Fruit fly (Drosophila melanogaster) whole organism, embryonic: ENCODE results near the gene Vps53.
A peak's percentile ranks its signal among the peaks of the same experiment; 100 is the strongest.

Source experiments
- Aef1 ChIP-seq: fragments of 200-800 bp; sonication (Bioruptor generic); IDR thresholded peaks from 3 replicates; pipeline ENCODE4 v1.3.6; 2022; ENCODE audit warnings: missing biosample characterization, missing genetic modification characterization
- Atf3 ChIP-seq: fragments of 200-800 bp; sonication (Bioruptor generic); optimal IDR thresholded peaks from 3 replicates; lab custom pipeline; 2016; ENCODE audit warnings: missing biosample characterization, missing genetic modification characterization
- Bdp1 ChIP-seq: fragments of 200-800 bp; sonication (Bioruptor generic); optimal IDR thresholded peaks from 3 replicates; lab custom pipeline; 2016; ENCODE audit warnings: missing biosample characterization, missing genetic modification characterization
- CG10959 ChIP-seq: fragments of 200-800 bp; sonication (Bioruptor generic); IDR thresholded peaks from 2 replicates; pipeline ENCODE4 v1.3.6; 2022; ENCODE audit warnings: missing biosample characterization, missing genetic modification characterization
- CG12104 ChIP-seq: fragments of 200-800 bp; sonication (Bioruptor generic); optimal IDR thresholded peaks from 3 replicates; lab custom pipeline; 2016; ENCODE audit warnings: missing biosample characterization, missing genetic modification characterization
- CG12155 ChIP-seq: fragments of 200-800 bp; sonication (Bioruptor generic); optimal IDR thresholded peaks from 3 replicates; lab custom pipeline; 2016; ENCODE audit warnings: missing biosample characterization, missing genetic modification characterization
- CG12299 ChIP-seq: fragments of 200-800 bp; sonication (Bioruptor generic); optimal IDR thresholded peaks from 2 replicates; lab custom pipeline; 2018; ENCODE audit warnings: missing biosample characterization, mild to moderate bottlenecking, missing genetic modification characterization
- CG12769 ChIP-seq: fragments of 200-800 bp; sonication (Bioruptor generic); optimal IDR thresholded peaks from 2 replicates; lab custom pipeline; 2019; ENCODE audit warnings: missing biosample characterization, mild to moderate bottlenecking, missing genetic modification characterization, moderate library complexity
- CG14860 ChIP-seq: fragments of 200-800 bp; sonication (Bioruptor generic); IDR thresholded peaks from 3 replicates; pipeline ENCODE4 v1.3.6; 2022; ENCODE audit warnings: missing biosample characterization, missing genetic modification characterization; ENCODE audit not compliant: partially characterized antibody
- CG15479 ChIP-seq: fragments of 200-800 bp; sonication (Bioruptor generic); optimal IDR thresholded peaks from 3 replicates; lab custom pipeline; 2019; ENCODE audit warnings: missing biosample characterization, mild to moderate bottlenecking, missing genetic modification characterization, moderate library complexity
- CG16863 ChIP-seq: fragments of 200-800 bp; sonication (Bioruptor generic); optimal IDR thresholded peaks from 3 replicates; lab custom pipeline; 2016; ENCODE audit warnings: missing biosample characterization, missing genetic modification characterization
- CG17829 ChIP-seq: fragments of 200-800 bp; optimal IDR thresholded peaks from 2 replicates; lab custom pipeline; 2019; ENCODE audit warnings: missing biosample characterization, mild to moderate bottlenecking, missing genetic modification characterization, moderate library complexity
- CG2120 ChIP-seq: fragments of 200-800 bp; sonication (Bioruptor generic); optimal IDR thresholded peaks from 3 replicates; lab custom pipeline; 2016; ENCODE audit warnings: missing biosample characterization, missing genetic modification characterization
- CG2875 ChIP-seq: fragments of 200-800 bp; sonication (Bioruptor generic); optimal IDR thresholded peaks from 2 replicates; lab custom pipeline; 2017; ENCODE audit warnings: missing biosample characterization, mild to moderate bottlenecking, missing genetic modification characterization, missing genetic modification reagents
- CG31365 ChIP-seq: fragments of 200-800 bp; sonication (Bioruptor generic); optimal IDR thresholded peaks from 2 replicates; lab custom pipeline; 2018; ENCODE audit warnings: missing biosample characterization, mild to moderate bottlenecking, missing genetic modification characterization
- CG3163 ChIP-seq: fragments of 200-800 bp; sonication (Bioruptor generic); optimal IDR thresholded peaks from 3 replicates; lab custom pipeline; 2016; ENCODE audit warnings: missing biosample characterization, missing genetic modification characterization
- CG34376 ChIP-seq: fragments of 200-800 bp; sonication (Bioruptor generic); optimal IDR thresholded peaks from 2 replicates; lab custom pipeline; 2018; ENCODE audit warnings: missing biosample characterization, mild to moderate bottlenecking, missing genetic modification characterization
- CG4282 ChIP-seq: fragments of 200-800 bp; sonication (Bioruptor generic); optimal IDR thresholded peaks from 2 replicates; lab custom pipeline; 2016; ENCODE audit warnings: missing biosample characterization, missing genetic modification characterization
- CG4360 ChIP-seq: fragments of 200-800 bp; sonication (Bioruptor generic); IDR thresholded peaks from 2 replicates; pipeline ENCODE4 v1.3.6; 2022; ENCODE audit warnings: missing biosample characterization, missing genetic modification characterization
- CG5180 ChIP-seq: fragments of 200-800 bp; sonication (Bioruptor generic); optimal IDR thresholded peaks from 3 replicates; lab custom pipeline; 2017; ENCODE audit warnings: missing biosample characterization, missing genetic modification characterization, mild to moderate bottlenecking, moderate library complexity, missing genetic modification reagents
- CG6791 ChIP-seq: fragments of 200-800 bp; sonication (Bioruptor generic); IDR thresholded peaks from 3 replicates; pipeline ENCODE4 v1.3.6; 2022; ENCODE audit warnings: missing biosample characterization, missing genetic modification characterization; ENCODE audit not compliant: partially characterized antibody
- CG6813 ChIP-seq: fragments of 200-800 bp; sonication (Bioruptor generic); optimal IDR thresholded peaks from 2 replicates; lab custom pipeline; 2017; ENCODE audit warnings: missing biosample characterization, missing genetic modification characterization, mild to moderate bottlenecking, moderate library complexity, missing genetic modification reagents
- CG8281 ChIP-seq: fragments of 200-800 bp; sonication (Bioruptor generic); optimal IDR thresholded peaks from 2 replicates; lab custom pipeline; 2018; ENCODE audit warnings: missing biosample characterization, mild to moderate bottlenecking, missing genetic modification characterization, moderate library complexity
- CG8478 ChIP-seq: fragments of >200 bp; optimal IDR thresholded peaks from 2 replicates; lab custom pipeline; 2018
- CkIIα-i1 ChIP-seq: fragments of 200-800 bp; sonication (Bioruptor generic); IDR thresholded peaks from 2 replicates; pipeline ENCODE4 v1.3.6; 2022; ENCODE audit warnings: missing biosample characterization, missing genetic modification characterization
- D19A ChIP-seq: fragments of 200-800 bp; optimal IDR thresholded peaks from 3 replicates; lab custom pipeline; 2019; ENCODE audit warnings: missing biosample characterization, mild to moderate bottlenecking, missing genetic modification characterization, moderate library complexity
- Fer3 ChIP-seq: fragments of 200-800 bp; sonication (Bioruptor generic); optimal IDR thresholded peaks from 2 replicates; lab custom pipeline; 2018; ENCODE audit warnings: missing biosample characterization, mild to moderate bottlenecking, missing genetic modification characterization, moderate library complexity
- Hey ChIP-seq: fragments of 200-800 bp; sonication (Bioruptor generic); optimal IDR thresholded peaks from 3 replicates; lab custom pipeline; 2018; ENCODE audit warnings: missing biosample characterization, mild to moderate bottlenecking, missing genetic modification characterization
- Meics ChIP-seq: fragments of 200-800 bp; sonication (Bioruptor generic); optimal IDR thresholded peaks from 2 replicates; lab custom pipeline; 2017; ENCODE audit warnings: missing biosample characterization, mild to moderate bottlenecking, missing genetic modification characterization
- Poxn ChIP-seq: fragments of 200-800 bp; sonication (Bioruptor generic); IDR thresholded peaks from 2 replicates; pipeline ENCODE4 v1.3.6; 2022; ENCODE audit warnings: missing biosample characterization, missing genetic modification characterization
- Ptx1 ChIP-seq: fragments of 200-800 bp; sonication (Bioruptor generic); IDR thresholded peaks from 2 replicates; pipeline ENCODE4 v1.3.6; 2022; ENCODE audit warnings: missing biosample characterization, missing genetic modification characterization
- Taf1 ChIP-seq: fragments of 200-800 bp; sonication (Bioruptor generic); IDR thresholded peaks from 2 replicates; pipeline ENCODE4 v1.3.6; 2022; ENCODE audit warnings: missing biosample characterization, missing genetic modification characterization
- abd-A ChIP-seq: fragments of 200-800 bp; sonication (Bioruptor generic); optimal IDR thresholded peaks from 3 replicates; lab custom pipeline; 2019; ENCODE audit warnings: missing biosample characterization, mild to moderate bottlenecking, missing genetic modification characterization, moderate library complexity
- ato ChIP-seq: fragments of 200-800 bp; sonication (Bioruptor generic); IDR thresholded peaks from 2 replicates; pipeline ENCODE4 v1.3.6; 2022; ENCODE audit warnings: missing biosample characterization, missing genetic modification characterization; ENCODE audit not compliant: partially characterized antibody
- cg ChIP-seq: fragments of 200-800 bp; sonication (Bioruptor generic); optimal IDR thresholded peaks from 3 replicates; lab custom pipeline; 2019; ENCODE audit warnings: missing biosample characterization, mild to moderate bottlenecking, missing genetic modification characterization, moderate library complexity
- chinmo ChIP-seq: fragments of 200-800 bp; sonication (Bioruptor generic); IDR thresholded peaks from 4 replicates; pipeline ENCODE4 v1.3.6; 2022; ENCODE audit warnings: missing biosample characterization, missing genetic modification characterization; ENCODE audit not compliant: partially characterized antibody
- disco-r ChIP-seq: fragments of 200-800 bp; sonication (Bioruptor generic); optimal IDR thresholded peaks from 2 replicates; lab custom pipeline; 2016; ENCODE audit warnings: missing biosample characterization, missing genetic modification characterization
- ftz-f1 ChIP-seq: fragments of 200-800 bp; sonication (Bioruptor generic); optimal IDR thresholded peaks from 2 replicates; lab custom pipeline; 2016; ENCODE audit warnings: missing biosample characterization, missing genetic modification characterization
- gem ChIP-seq: fragments of 200-800 bp; sonication (Bioruptor generic); optimal IDR thresholded peaks from 2 replicates; lab custom pipeline; 2019; ENCODE audit warnings: missing biosample characterization, mild to moderate bottlenecking, missing genetic modification characterization, moderate library complexity
- grn ChIP-seq: fragments of 200-800 bp; sonication (Bioruptor generic); optimal IDR thresholded peaks from 3 replicates; lab custom pipeline; 2017; ENCODE audit warnings: missing biosample characterization, missing genetic modification characterization
- luna ChIP-seq: fragments of 200-800 bp; sonication (Bioruptor generic); optimal IDR thresholded peaks from 2 replicates; lab custom pipeline; 2016; ENCODE audit warnings: missing biosample characterization, missing genetic modification characterization
- mirr ChIP-seq: fragments of 200-800 bp; sonication (Bioruptor generic); optimal IDR thresholded peaks from 3 replicates; lab custom pipeline; 2018; ENCODE audit warnings: missing biosample characterization, mild to moderate bottlenecking, missing genetic modification characterization
- onecut ChIP-seq: fragments of 200-800 bp; sonication (Bioruptor generic); IDR thresholded peaks from 2 replicates; pipeline ENCODE4 v1.3.6; 2022; ENCODE audit warnings: missing biosample characterization, missing genetic modification characterization
- org-1 ChIP-seq: fragments of 200-800 bp; sonication (Bioruptor generic); optimal IDR thresholded peaks from 2 replicates; lab custom pipeline; 2017; ENCODE audit warnings: missing biosample characterization, missing genetic modification characterization
- otp ChIP-seq: fragments of 200-800 bp; sonication (Bioruptor generic); IDR thresholded peaks from 3 replicates; pipeline ENCODE4, ENCODE4 v1.3.6; 2022; ENCODE audit warnings: missing biosample characterization, missing genetic modification characterization
- pros ChIP-seq: fragments of 200-800 bp; sonication (Bioruptor generic); optimal IDR thresholded peaks from 3 replicates; lab custom pipeline; 2019; ENCODE audit warnings: missing biosample characterization, mild to moderate bottlenecking, missing genetic modification characterization, moderate library complexity
- row ChIP-seq: fragments of 200-800 bp; sonication (Bioruptor generic); IDR thresholded peaks from 3 replicates; pipeline ENCODE4 v1.3.6; 2022; ENCODE audit warnings: missing biosample characterization, missing genetic modification characterization
- sens ChIP-seq: fragments of 200-800 bp; sonication (Bioruptor generic); peaks from one replicate; lab custom pipeline; 2016; ENCODE audit warnings: missing biosample characterization, missing genetic modification characterization
- tna ChIP-seq: fragments of 200-800 bp; sonication (Bioruptor generic); IDR thresholded peaks from 2 replicates; pipeline ENCODE4 v1.3.6; 2022; ENCODE audit warnings: missing biosample characterization, missing genetic modification characterization; ENCODE audit not compliant: partially characterized antibody
- vvl ChIP-seq: fragments of 200-800 bp; sonication (Bioruptor generic); IDR thresholded peaks from 2 replicates; pipeline ENCODE4 v1.3.6; 2022; ENCODE audit warnings: missing biosample characterization, missing genetic modification characterization
- zf30C ChIP-seq: fragments of 200-800 bp; sonication (Bioruptor generic); optimal IDR thresholded peaks from 3 replicates; lab custom pipeline; 2018; ENCODE audit warnings: missing biosample characterization, mild to moderate bottlenecking, missing genetic modification characterization

The Vps53 gene

DNA sequence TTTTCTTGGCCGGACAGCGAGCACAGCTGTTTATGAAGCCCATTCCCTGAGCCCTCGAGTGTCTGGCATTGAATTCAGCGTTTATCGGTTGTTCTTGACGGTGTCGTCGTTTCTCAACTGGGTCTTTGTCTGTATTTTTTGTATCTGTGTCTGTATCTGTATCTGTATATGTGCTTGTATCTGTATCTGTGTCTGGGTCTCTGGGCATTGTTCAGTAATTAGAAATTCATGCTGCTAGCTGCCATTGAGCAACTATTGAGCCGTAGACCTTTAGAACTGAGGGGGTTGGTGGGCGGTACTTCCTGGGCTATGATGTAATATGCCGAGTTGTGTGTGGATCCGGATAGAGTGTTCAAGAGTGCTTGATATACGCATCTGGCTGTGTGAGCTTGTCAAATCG is 49.9 kb downstream of the Vps53 start (continued):
- TF ChIP-seq CkIIα-i1 (GFP tag; lab: Robert Waterston, UW) (no peak), chinmo (GFP tag; lab: Robert Waterston, UW) (peak; percentile 91), CG15479 (GFP tag; lab: Kevin White, UChicago) (peak; percentile 35), CG2875 (GFP tag; lab: Kevin White, UChicago) (no peak), cg (peak; percentile 82), CG31365 (tag; lab: Kevin White, UChicago) (no peak), CG12104 (no peak), otp (GFP tag; lab: Robert Waterston, UW) (no peak), Poxn (GFP tag; lab: Robert Waterston, UW) (no peak), D19A (peak; percentile 44), abd-A (tag; lab: Kevin White, UChicago) (peak; percentile 0), mirr (GFP tag; lab: Kevin White, UChicago) (peak; percentile 58), Taf1 (GFP tag; lab: Robert Waterston, UW) (no peak), org-1 (no peak), luna (GFP tag; lab: Kevin White, UChicago) (no peak), CG12769 (tag; lab: Kevin White, UChicago) (peak; percentile 21), Atf3 (GFP tag; lab: Kevin White, UChicago) (peak; percentile 16), CG5180 (no peak), vvl (GFP tag; lab: Robert Waterston, UW) (peak; percentile 44; the same call in 1 of the 2 replicates), pros (GFP tag; lab: Kevin White, UChicago) (no peak)

DNA sequence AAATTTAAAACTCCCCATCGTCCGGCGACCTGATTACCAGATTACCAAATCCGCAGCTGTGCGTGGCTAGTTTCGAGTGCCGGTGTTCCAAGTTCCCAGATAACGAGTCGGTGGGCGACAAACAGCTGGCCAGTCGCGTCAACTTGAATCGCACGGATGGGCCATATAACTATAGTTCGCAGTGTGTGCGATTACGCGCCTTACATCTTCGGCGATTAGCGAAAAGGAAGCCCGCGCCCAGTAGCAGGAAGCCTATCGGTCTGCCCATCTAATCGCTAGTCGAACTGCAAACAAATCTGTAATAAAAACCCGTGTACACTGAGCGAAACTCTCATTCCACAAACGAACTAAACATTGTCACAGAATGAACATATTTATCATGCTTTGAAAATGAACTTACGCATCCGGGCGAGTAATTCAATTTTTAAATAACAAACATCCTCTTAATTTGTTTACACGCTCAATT is 50.9 kb downstream of the Vps53 start:
- TF ChIP-seq zf30C (GFP tag; lab: Kevin White, UChicago): peak; percentile 33
- TF ChIP-seq CG6813 (GFP tag; lab: Kevin White, UChicago): peak; percentile 20
- peak; percentile 41; the same call in 1 of the 3 replicates for TF ChIP-seq row (GFP tag; lab: Robert Waterston, UW)
- TF ChIP-seq CG12769 (tag; lab: Kevin White, UChicago): no peak
- TF ChIP-seq ftz-f1 (GFP tag; lab: Kevin White, UChicago): no peak
- TF ChIP-seq tna (GFP tag; lab: Robert Waterston, UW): no peak
- peak; percentile 44 for TF ChIP-seq Hey (tag; lab: Kevin White, UChicago)
- 0 out of 2 replicates have a peak, but pooled peaks have one; percentile 9 for TF ChIP-seq ato (GFP tag; lab: Robert Waterston, UW)
- TF ChIP-seq Ptx1 (GFP tag; lab: Robert Waterston, UW): no peak
- 0 out of 3 replicates have a peak, but pooled peaks have one; percentile 12 for TF ChIP-seq Aef1 (GFP tag; lab: Robert Waterston, UW)
- no peak for TF ChIP-seq CG12155
- TF ChIP-seq CG2120: peak; percentile 61
- TF ChIP-seq Fer3 (tag; lab: Kevin White, UChicago): no peak
- no peak for TF ChIP-seq CG8281 (tag; lab: Kevin White, UChicago)
- no peak for TF ChIP-seq CG4360 (GFP tag; lab: Robert Waterston, UW)
- TF ChIP-seq disco-r (GFP tag; lab: Kevin White, UChicago): no peak
- TF ChIP-seq CG34376: peak; percentile 54
- peak; percentile 74 for TF ChIP-seq grn
- no peak for TF ChIP-seq CG10959
- no peak for TF ChIP-seq CG16863 (GFP tag; lab: Kevin White, UChicago)
- TF ChIP-seq CG17829 (tag; lab: Kevin White, UChicago): no peak
- TF ChIP-seq sens (GFP tag; lab: Kevin White, UChicago): no peak
- TF ChIP-seq CG8478 (lab: Kevin White, UChicago): no peak
- no peak for TF ChIP-seq CG12104
- TF ChIP-seq CG4282 (GFP tag; lab: Kevin White, UChicago): no peak
- no peak for TF ChIP-seq CG14860 (GFP tag; lab: Robert Waterston, UW)
- no peak for TF ChIP-seq CG12299 (tag; lab: Kevin White, UChicago)
- TF ChIP-seq CG3163 (GFP tag; lab: Kevin White, UChicago): no peak
- TF ChIP-seq Meics (GFP tag; lab: Kevin White, UChicago): no peak
- TF ChIP-seq Bdp1 (GFP tag; lab: Kevin White, UChicago): no peak
- no peak for TF ChIP-seq onecut
- TF ChIP-seq CG6791: no peak
- peak; percentile 21 for TF ChIP-seq gem (tag; lab: Kevin White, UChicago)
